Worm (Caenorhabditis elegans): ENCODE measurements around the gene tbc-11.
A peak's percentile ranks its signal among the peaks of the same experiment; 100 is the strongest.

tbc-11 gene

ce11 chrX:915510-915909 is 9.2 kb upstream of the tbc-11 start, which contains the start of gene sel-12:
Gene sel-12 (plus strand): TSS chrX:915867.
- TF ChIP-seq snu-23 (GFP tag; optimal IDR thresholded peaks at IDR 0.05) (peak; percentile 29), aha-1 (tag; optimal IDR thresholded peaks at IDR 0.05) (no peak), lin-35 (GFP tag; optimal IDR thresholded peaks at IDR 0.05) (peak in 1 of 2 experiments; percentile 7), vab-15 (tag; optimal IDR thresholded peaks at IDR 0.05) (no peak), pqm-1 (tag; optimal IDR thresholded peaks at IDR 0.05) (no peak), lin-39 (tag; optimal IDR thresholded peaks at IDR 0.05) (no peak), sup-37 (GFP tag; optimal IDR thresholded peaks at IDR 0.05) (no peak), nhr-28 (tag; optimal IDR thresholded peaks at IDR 0.05) (no peak), nhr-47 (tag; optimal IDR thresholded peaks at IDR 0.05) (peak; percentile 10), tbx-2 (tag; optimal IDR thresholded peaks at IDR 0.05) (no peak), nhr-85 (tag) (no peak), nhr-84 (tag; optimal IDR thresholded peaks at IDR 0.05) (no peak), rnt-1 (tag; optimal IDR thresholded peaks at IDR 0.05) (peak; percentile 31), fkh-10 (GFP tag; optimal IDR thresholded peaks at IDR 0.05) (no peak), pax-3 (tag; optimal IDR thresholded peaks at IDR 0.05) (no peak), unc-62 (GFP tag; optimal IDR thresholded peaks at IDR 0.05) (no peak), ets-5 (GFP tag; IDR thresholded peaks at IDR 0.05) (no peak), nhr-77 (tag; optimal IDR thresholded peaks at IDR 0.05) (no peak), ztf-4 (tag; optimal IDR thresholded peaks at IDR 0.05) (no peak), fkh-4 (tag; optimal IDR thresholded peaks at IDR 0.05; ENCODE audit: borderline replicate concordance) (no peak), egl-13 (tag; optimal IDR thresholded peaks at IDR 0.05) (no peak), sptf-1 (tag; optimal IDR thresholded peaks at IDR 0.05) (no peak), snpc-4 (tag; optimal IDR thresholded peaks at IDR 0.05) (no peak), C34B4.2 (tag; optimal IDR thresholded peaks at IDR 0.05) (no peak), nhr-90 (tag; optimal IDR thresholded peaks at IDR 0.05; ENCODE audit: poor library complexity) (no peak), lsy-2 (tag; optimal IDR thresholded peaks at IDR 0.05) (peak in 1 of 2 experiments; percentile 26), C16A3.4 (tag; optimal IDR thresholded peaks at IDR 0.05) (no peak), hlh-17 (GFP tag; optimal IDR thresholded peaks at IDR 0.05; ENCODE audit: borderline replicate concordance) (no peak), blmp-1 (tag; optimal IDR thresholded peaks at IDR 0.05) (peak; percentile 9), Y116A8C.19 (tag; optimal IDR thresholded peaks at IDR 0.05; ENCODE audit: borderline replicate concordance) (no peak), xbp-1 (tag; optimal IDR thresholded peaks at IDR 0.05) (no peak), dpl-1 (GFP tag; optimal IDR thresholded peaks at IDR 0.05) (no peak), ceh-82 (tag; optimal IDR thresholded peaks at IDR 0.05) (peak in 1 of 3 experiments; percentile 50), elt-3 (tag; optimal IDR thresholded peaks at IDR 0.05) (no peak), nhr-19 (GFP tag; conservative IDR thresholded peaks at IDR 0.05) (no peak), ceh-8 (GFP tag; optimal IDR thresholded peaks at IDR 0.05) (no peak), nhr-71 (tag; optimal IDR thresholded peaks at IDR 0.05) (peak; percentile 7), efl-3 (GFP tag; optimal IDR thresholded peaks at IDR 0.05) (no peak), mep-1 (tag; optimal IDR thresholded peaks at IDR 0.05) (peak; percentile 18), elt-2 (tag; optimal IDR thresholded peaks at IDR 0.05) (no peak), unc-98 (GFP tag; IDR thresholded peaks at IDR 0.05) (no peak), egl-27 (tag; optimal IDR thresholded peaks at IDR 0.05) (no peak), sox-4 (tag; optimal IDR thresholded peaks at IDR 0.05) (no peak), ceh-90 (tag; optimal IDR thresholded peaks at IDR 0.05) (no peak), lin-15B (tag; optimal IDR thresholded peaks at IDR 0.05) (no peak), nhr-20 (tag; optimal IDR thresholded peaks at IDR 0.05) (peak; percentile 1), mef-2 (tag; optimal IDR thresholded peaks at IDR 0.05) (no peak), hpl-2 (GFP tag; optimal IDR thresholded peaks at IDR 0.05) (no peak), dsc-1 (tag; optimal IDR thresholded peaks at IDR 0.05) (no peak), F16B12.6 (tag; optimal IDR thresholded peaks at IDR 0.05) (no peak), lir-3 (tag; optimal IDR thresholded peaks at IDR 0.05; ENCODE audit: poor library complexity) (no peak), C04F5.9 (tag; optimal IDR thresholded peaks at IDR 0.05) (no peak), nhr-237 (tag; optimal IDR thresholded peaks at IDR 0.05) (no peak)
